Worm (Caenorhabditis elegans) whole organism, L1 larva: ENCODE measurements around the gene tat-1.
A peak's percentile ranks its signal among the peaks of the same experiment; 100 is the strongest.
"Not testable (repeated sequence)": the region's sequence is repeated elsewhere in the genome, so short reads cannot be mapped to it uniquely, and the experiment has no call there.

Experiments
- C04F5.9 ChIP-seq: sonication (generic microtip); optimal IDR thresholded peaks from 2 replicates; lab custom pipeline; 2016; ENCODE audit warnings: missing genetic modification characterization, missing compliant biosample characterization
- F16B12.6 ChIP-seq: fragments of 150-350 bp; optimal IDR thresholded peaks from 2 replicates; lab custom pipeline; 2014; ENCODE audit warnings: missing biosample characterization, missing genetic modification characterization
- Y116A8C.19 ChIP-seq: sonication (generic microtip); optimal IDR thresholded peaks from 2 replicates; lab custom pipeline; 2016; ENCODE audit warnings: missing compliant biosample characterization, missing genetic modification characterization, borderline replicate concordance
- aly-2 ChIP-seq: fragments of 150-350 bp; optimal IDR thresholded peaks from 2 replicates; lab custom pipeline; 2014; ENCODE audit warnings: missing biosample characterization, missing genetic modification characterization
- blmp-1 ChIP-seq: fragments of 150-350 bp; optimal IDR thresholded peaks from 2 replicates; lab custom pipeline; 2014; ENCODE audit warnings: missing biosample characterization, missing genetic modification characterization
- ceh-63 ChIP-seq: fragments of 200-800 bp; sonication (Bioruptor generic); optimal IDR thresholded peaks from 2 replicates; lab custom pipeline; 2018; ENCODE audit warnings: mild to moderate bottlenecking, missing genetic modification characterization, missing compliant biosample characterization
- ceh-8 ChIP-seq: fragments of 200-800 bp; sonication (Bioruptor generic); optimal IDR thresholded peaks from 2 replicates; lab custom pipeline; 2018; ENCODE audit warnings: mild to moderate bottlenecking, missing genetic modification characterization, moderate library complexity, missing compliant biosample characterization
- ceh-82 ChIP-seq, 3 experiments: fragments of 150-350 bp in 1 of 3; sonication (generic microtip) in 2 of 3; optimal IDR thresholded peaks; 2 replicates each; lab custom pipeline; 2014 to 2017; ENCODE audit warnings: missing biosample characterization in 3 of 3, missing genetic modification characterization in 3 of 3
- ceh-88 ChIP-seq: fragments of 200-800 bp; sonication (Bioruptor generic); IDR thresholded peaks from 2 replicates; pipeline ENCODE4 v1.3.6; 2022; ENCODE audit warnings: missing genetic modification characterization, missing compliant biosample characterization
- ceh-90 ChIP-seq: sonication (generic microtip); optimal IDR thresholded peaks from 2 replicates; lab custom pipeline; 2016; ENCODE audit warnings: missing genetic modification characterization, missing compliant biosample characterization
- ces-1 ChIP-seq: fragments of 150-350 bp; optimal IDR thresholded peaks from 2 replicates; lab custom pipeline; 2014; ENCODE audit warnings: missing biosample characterization, missing genetic modification reagents, missing genetic modification characterization
- efl-1 ChIP-seq, 4 experiments: fragments of 150-350 bp; optimal IDR thresholded peaks in 3 of 4; peaks in 1 of 4; 1 replicate in 1 of 4; 2 replicates in 3 of 4; lab custom pipeline; 2014; ENCODE audit warnings: missing biosample characterization in 2 of 4, missing genetic modification characterization in 2 of 4, missing genetic modification reagents in 2 of 4
- egl-13 ChIP-seq: sonication (generic microtip); optimal IDR thresholded peaks from 2 replicates; lab custom pipeline; 2016; ENCODE audit warnings: missing genotype, missing genetic modification reagents, missing genetic modification characterization, missing compliant biosample characterization
- egl-27 ChIP-seq, 2 experiments: fragments of 150-350 bp in 1 of 2; sonication (generic microtip); optimal IDR thresholded peaks; 3 replicates each; lab custom pipeline; 2017 to 2018; ENCODE audit warnings: missing biosample characterization in 2 of 2, missing genetic modification characterization in 2 of 2, missing genetic modification reagents in 2 of 2
- elt-2 ChIP-seq: sonication (generic microtip); optimal IDR thresholded peaks from 2 replicates; lab custom pipeline; 2016; ENCODE audit warnings: missing genetic modification characterization, mild to moderate bottlenecking, inconsistent platforms, missing compliant biosample characterization, missing genetic modification reagents
- fkh-10 ChIP-seq: sonication (generic microtip); optimal IDR thresholded peaks from 2 replicates; lab custom pipeline; 2017; ENCODE audit warnings: missing biosample characterization, missing genetic modification reagents, missing genetic modification characterization
- fkh-4 ChIP-seq: sonication (generic microtip); optimal IDR thresholded peaks from 2 replicates; lab custom pipeline; 2016; ENCODE audit warnings: missing compliant biosample characterization, missing genetic modification characterization, borderline replicate concordance
- fkh-8 ChIP-seq: sonication (generic microtip); optimal IDR thresholded peaks from 2 replicates; lab custom pipeline; 2016; ENCODE audit warnings: mild to moderate bottlenecking, missing genetic modification characterization, missing compliant biosample characterization
- fos-1 ChIP-seq: fragments of 150-350 bp; optimal IDR thresholded peaks from 2 replicates; lab custom pipeline; 2014; ENCODE audit warnings: missing biosample characterization, missing genetic modification characterization
- grh-1 ChIP-seq: fragments of 200-800 bp; sonication (Bioruptor generic); IDR thresholded peaks from 2 replicates; pipeline ENCODE4 v1.3.6; 2022; ENCODE audit warnings: missing genetic modification reagents, missing genetic modification characterization, missing compliant biosample characterization
- hpl-2 ChIP-seq: fragments of 150-350 bp; optimal IDR thresholded peaks from 2 replicates; lab custom pipeline; 2014; ENCODE audit warnings: missing biosample characterization, missing genetic modification reagents, missing genetic modification characterization
- isw-1 ChIP-seq: fragments of 200-800 bp; sonication (Bioruptor generic); IDR thresholded peaks from 2 replicates; pipeline ENCODE4 v1.3.6; 2022; ENCODE audit warnings: missing genetic modification characterization, missing compliant biosample characterization
- lin-13 ChIP-seq: fragments of 150-350 bp; optimal IDR thresholded peaks from 2 replicates; lab custom pipeline; 2014; ENCODE audit warnings: missing biosample characterization, missing genetic modification reagents, missing genetic modification characterization
- lin-15B ChIP-seq: fragments of 150-350 bp; sonication (generic microtip); optimal IDR thresholded peaks from 3 replicates; lab custom pipeline; 2014; ENCODE audit warnings: missing biosample characterization, missing genetic modification characterization
- lin-39 ChIP-seq: fragments of 150-350 bp; optimal IDR thresholded peaks from 2 replicates; lab custom pipeline; 2014; ENCODE audit warnings: missing biosample characterization, missing genetic modification reagents, missing genetic modification characterization
- mef-2 ChIP-seq: fragments of 150-350 bp; optimal IDR thresholded peaks from 2 replicates; lab custom pipeline; 2014; ENCODE audit warnings: missing biosample characterization, missing genetic modification characterization
- mep-1 ChIP-seq: fragments of 150-350 bp; optimal IDR thresholded peaks from 2 replicates; lab custom pipeline; 2014; ENCODE audit warnings: missing biosample characterization, missing genetic modification characterization
- nhr-12 ChIP-seq: sonication (generic microtip); optimal IDR thresholded peaks from 2 replicates; lab custom pipeline; 2017; ENCODE audit warnings: missing biosample characterization, missing genetic modification characterization
- nhr-19 ChIP-seq: fragments of 200-800 bp; sonication (Bioruptor generic); conservative IDR thresholded peaks from 2 replicates; pipeline ENCODE4 v1.3.6; 2022; ENCODE audit warnings: missing genetic modification characterization, missing compliant biosample characterization
- nhr-20 ChIP-seq: sonication (generic microtip); optimal IDR thresholded peaks from 2 replicates; lab custom pipeline; 2016; ENCODE audit warnings: mild to moderate bottlenecking, missing genetic modification characterization, missing compliant biosample characterization
- nhr-237 ChIP-seq: fragments of 150-350 bp; optimal IDR thresholded peaks from 2 replicates; lab custom pipeline; 2014; ENCODE audit warnings: missing biosample characterization, missing genetic modification characterization
- nhr-28 ChIP-seq: fragments of 150-350 bp; optimal IDR thresholded peaks from 2 replicates; lab custom pipeline; 2014; ENCODE audit warnings: missing biosample characterization, missing genetic modification characterization
- nhr-71 ChIP-seq: sonication (generic microtip); optimal IDR thresholded peaks from 2 replicates; lab custom pipeline; 2016; ENCODE audit warnings: mild to moderate bottlenecking, missing genetic modification characterization, moderate library complexity, missing compliant biosample characterization
- pag-3 ChIP-seq: sonication (generic microtip); optimal IDR thresholded peaks from 2 replicates; lab custom pipeline; 2017; ENCODE audit warnings: missing genetic modification characterization, mild to moderate bottlenecking, missing compliant biosample characterization, antibody characterized with exemption, borderline replicate concordance; ENCODE audit not compliant: insufficient read depth
- pax-3 ChIP-seq: fragments of 200-800 bp; sonication (Bioruptor generic); optimal IDR thresholded peaks from 2 replicates; lab custom pipeline; 2018; ENCODE audit warnings: mild to moderate bottlenecking, missing genetic modification characterization, moderate library complexity, missing compliant biosample characterization
- pqm-1 ChIP-seq: sonication (generic microtip); optimal IDR thresholded peaks from 3 replicates; lab custom pipeline; 2017; ENCODE audit warnings: missing biosample characterization, missing genetic modification characterization
- rnt-1 ChIP-seq: sonication (generic microtip); optimal IDR thresholded peaks from 2 replicates; lab custom pipeline; 2016; ENCODE audit warnings: mild to moderate bottlenecking, missing genetic modification characterization, moderate library complexity, missing compliant biosample characterization
- skn-1 ChIP-seq: fragments of 150-350 bp; optimal IDR thresholded peaks from 2 replicates; lab custom pipeline; 2014; ENCODE audit warnings: missing biosample characterization, missing genetic modification characterization
- snpc-4 ChIP-seq: fragments of 150-350 bp; optimal IDR thresholded peaks from 2 replicates; lab custom pipeline; 2014; ENCODE audit warnings: missing biosample characterization, missing genetic modification characterization
- sox-4 ChIP-seq: sonication (generic microtip); optimal IDR thresholded peaks from 2 replicates; lab custom pipeline; 2016; ENCODE audit warnings: missing genetic modification characterization, missing compliant biosample characterization
- sptf-1 ChIP-seq: fragments of 150-350 bp; optimal IDR thresholded peaks from 2 replicates; lab custom pipeline; 2014; ENCODE audit warnings: missing biosample characterization, missing genetic modification characterization
- swsn-7 ChIP-seq: sonication (generic microtip); optimal IDR thresholded peaks from 2 replicates; lab custom pipeline; 2016; ENCODE audit warnings: missing genetic modification characterization, missing compliant biosample characterization
- unc-30 ChIP-seq: sonication (generic microtip); optimal IDR thresholded peaks from 2 replicates; lab custom pipeline; 2017; ENCODE audit warnings: missing biosample characterization, missing genetic modification characterization
- unc-62 ChIP-seq: fragments of 150-350 bp; optimal IDR thresholded peaks from 2 replicates; lab custom pipeline; 2014; ENCODE audit warnings: missing biosample characterization, missing genetic modification reagents, missing genetic modification characterization
- vab-15 ChIP-seq: sonication (generic microtip); optimal IDR thresholded peaks from 2 replicates; lab custom pipeline; 2017; ENCODE audit warnings: missing genotype, mild to moderate bottlenecking, missing genetic modification characterization, missing compliant biosample characterization

Gene tat-1

ce11 chrIII:12388106-12388505 is 33.4 kb downstream of the tat-1 start:
- TF ChIP-seq skn-1, result no peak
- no peak for TF ChIP-seq efl-1 (optimal IDR thresholded peaks at IDR 0.05; lab: Kevin White, UChicago)
- peak in 1 of 2 experiments; percentile 27 for TF ChIP-seq efl-1 (GFP tag; optimal IDR thresholded peaks at IDR 0.05 in 1 of 2; lab: Kevin White, UChicago)
- TF ChIP-seq, all 84 proteins: peak for 1

DNA sequence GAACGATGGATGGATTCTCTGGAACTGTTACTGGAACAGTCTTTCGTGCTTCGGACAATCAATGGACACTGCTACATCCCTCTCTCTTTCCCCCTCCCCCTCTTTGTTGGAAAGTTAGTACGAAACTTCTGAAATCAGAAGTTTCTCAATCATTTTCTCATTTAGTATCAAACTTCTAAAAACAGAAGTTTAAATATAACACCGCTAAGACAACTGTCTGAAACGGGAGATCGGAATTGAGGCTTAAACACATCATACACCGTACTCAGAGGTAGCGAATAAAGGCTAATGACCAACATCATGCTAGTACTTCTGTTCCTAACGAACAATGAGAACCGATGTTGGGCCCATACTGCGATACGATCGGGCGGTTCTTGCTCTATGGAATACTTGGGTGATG is 34.9 kb downstream of the tat-1 start, which contains the start of gene Y49E10.30:
Y49E10.30 (plus strand) TSS at position 301 of the 400 bp plus-strand sequence.
- TF ChIP-seq fkh-4, nhr-28, fkh-8 (tag; lab: Kevin White, UChicago): not testable (repeated sequence)

DNA sequence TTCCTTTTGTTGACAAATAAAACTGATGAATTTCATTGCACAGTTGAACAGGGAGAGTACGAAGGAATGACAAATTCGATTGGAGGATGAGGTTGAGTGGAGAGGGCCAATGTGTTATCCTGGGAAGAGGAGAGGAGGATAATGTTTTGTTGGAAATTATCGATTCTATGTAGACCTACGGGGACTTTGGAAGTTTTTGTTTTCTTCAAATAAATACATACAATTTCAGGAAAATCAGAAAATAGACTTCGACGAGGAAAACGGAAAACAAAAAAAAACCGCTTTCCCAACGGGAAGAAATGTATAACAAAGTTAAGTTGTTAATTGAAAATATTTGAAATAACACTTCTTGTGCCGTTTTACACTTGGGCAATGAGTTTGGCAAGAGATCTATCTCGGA is 37.8 kb downstream of the tat-1 start, which contains the start of gene Y49E10.4:
Y49E10.4 (minus strand) TSS at position 101 of the 400 bp plus-strand sequence.
- TF ChIP-seq nhr-237 (tag; lab: Kevin White, UChicago); sptf-1; egl-13 (tag; lab: Kevin White, UChicago): not testable (repeated sequence)

DNA sequence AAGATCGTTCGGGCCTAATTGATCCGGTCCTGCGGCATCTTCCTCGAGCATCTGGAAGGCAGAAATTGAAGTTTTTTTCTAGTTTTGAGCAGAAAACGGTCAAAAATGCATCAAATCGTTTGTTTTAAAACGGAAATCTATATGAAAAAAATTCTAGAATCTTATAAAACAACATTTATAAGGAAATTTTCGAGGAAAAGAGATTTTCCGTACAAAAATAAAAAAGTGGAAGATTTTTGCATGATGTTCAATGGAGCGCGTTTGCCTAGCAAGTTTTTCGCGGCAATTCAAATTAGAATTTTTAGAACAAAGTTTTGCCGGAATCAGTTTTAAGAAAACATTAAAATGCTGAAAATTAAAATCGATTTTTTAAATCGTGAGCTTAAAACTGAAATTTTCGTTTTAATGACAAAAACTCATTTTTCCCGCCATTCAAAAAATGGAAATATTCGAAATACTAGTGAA is 44.3 kb downstream of the tat-1 start, which contains the start of gene pph-4.2:
pph-4.2 (minus strand) TSS at position 51 of the 465 bp plus-strand sequence.
- TF ChIP-seq ceh-8 (GFP tag; lab: Kevin White, UChicago), result no peak
- no peak for TF ChIP-seq Y116A8C.19 (tag; lab: Kevin White, UChicago)
- no peak for TF ChIP-seq vab-15
- peak; percentile 43 for TF ChIP-seq mep-1 (tag; lab: Kevin White, UChicago)
- no peak for TF ChIP-seq fkh-4 (tag; lab: Kevin White, UChicago)
- TF ChIP-seq nhr-71, result no peak
- no peak for TF ChIP-seq ceh-90 (tag; lab: Kevin White, UChicago)
- TF ChIP-seq blmp-1 (tag; lab: Kevin White, UChicago), result peak; percentile 25
- TF ChIP-seq ces-1 (GFP tag; lab: Kevin White, UChicago), result no peak
- TF ChIP-seq mef-2, result no peak
- no peak for TF ChIP-seq pqm-1
- no peak for TF ChIP-seq isw-1
- no peak for TF ChIP-seq fkh-10 (GFP tag; lab: Kevin White, UChicago)
- TF ChIP-seq elt-2, result no peak
- TF ChIP-seq lin-15B (tag; lab: Kevin White, UChicago), result peak; percentile 42
- no peak for TF ChIP-seq unc-62 (GFP tag; lab: Kevin White, UChicago)
- peak; percentile 28 for TF ChIP-seq nhr-20 (tag; lab: Kevin White, UChicago)
- TF ChIP-seq egl-27 (tag; optimal IDR thresholded peaks at IDR 0.05; lab: Kevin White, UChicago), result no peak
- TF ChIP-seq ceh-63, result no peak
- peak in 1 of 3 experiments; percentile 49 for TF ChIP-seq ceh-82 (tag; optimal IDR thresholded peaks at IDR 0.05; lab: Kevin White, UChicago)
- no peak for TF ChIP-seq pag-3 (tag; lab: Kevin White, UChicago)
- no peak for TF ChIP-seq aly-2 (tag; lab: Kevin White, UChicago)
- TF ChIP-seq unc-30 (tag; lab: Kevin White, UChicago), result no peak
- no peak for TF ChIP-seq pax-3 (tag; lab: Kevin White, UChicago)
- no peak for TF ChIP-seq C04F5.9 (tag; lab: Kevin White, UChicago)
- TF ChIP-seq lin-39 (tag; lab: Kevin White, UChicago), result no peak
- TF ChIP-seq grh-1 (GFP tag; lab: Robert Waterston, UW), result no peak
- no peak for TF ChIP-seq fos-1 (tag; lab: Kevin White, UChicago)
- TF ChIP-seq snpc-4 (tag; lab: Kevin White, UChicago), result no peak
- no peak for TF ChIP-seq nhr-19 (GFP tag; lab: Robert Waterston, UW)
- TF ChIP-seq lin-13 (GFP tag; lab: Kevin White, UChicago), result peak; percentile 21
- TF ChIP-seq sox-4 (tag; lab: Kevin White, UChicago), result no peak
- TF ChIP-seq nhr-237 (tag; lab: Kevin White, UChicago), result no peak
- TF ChIP-seq efl-1 (optimal IDR thresholded peaks at IDR 0.05; lab: Kevin White, UChicago), result peak; percentile 81 to 93
- peak; percentile 92 to 99 for TF ChIP-seq efl-1 (GFP tag; optimal IDR thresholded peaks at IDR 0.05 in 1 of 2; lab: Kevin White, UChicago)
- no peak for TF ChIP-seq hpl-2 (GFP tag; lab: Kevin White, UChicago)
- peak; percentile 57 for TF ChIP-seq rnt-1
- peak; percentile 56 for TF ChIP-seq F16B12.6
- no peak for TF ChIP-seq nhr-12
- no peak for TF ChIP-seq swsn-7 (tag; lab: Kevin White, UChicago)
- TF ChIP-seq ceh-88 (GFP tag; lab: Robert Waterston, UW), result no peak
- TF ChIP-seq egl-13 (tag; lab: Kevin White, UChicago), result no peak
